Worm (Caenorhabditis elegans) whole organism, L4 larva: ENCODE data around the gene ivns-1.

Experiments
- F10B5.3 ChIP-seq: sonication (generic microtip); optimal IDR thresholded peaks from 2 replicates; lab custom pipeline; 2016; ENCODE audit warnings: mild to moderate bottlenecking, missing genetic modification characterization, missing compliant biosample characterization
- F37D6.2 ChIP-seq: sonication (generic microtip); optimal IDR thresholded peaks from 2 replicates; lab custom pipeline; 2016; ENCODE audit warnings: mild to moderate bottlenecking, missing genetic modification characterization, missing compliant biosample characterization
- T20F7.1 ChIP-seq: fragments of 200-800 bp; sonication (Bioruptor generic); optimal IDR thresholded peaks from 2 replicates; lab custom pipeline; 2018; ENCODE audit warnings: mild to moderate bottlenecking, missing genetic modification characterization, missing compliant biosample characterization
- T26A8.4 ChIP-seq: fragments of 200-800 bp; sonication (Bioruptor generic); IDR thresholded peaks from 2 replicates; pipeline ENCODE4 v1.3.6; 2022; ENCODE audit warnings: missing genetic modification characterization, missing compliant biosample characterization
- Y75B8A.6 ChIP-seq: fragments of 200-800 bp; sonication (Bioruptor generic); IDR thresholded peaks from 2 replicates; pipeline ENCODE4 v1.3.6; 2022; ENCODE audit warnings: missing genetic modification reagents, missing genetic modification characterization, missing compliant biosample characterization
- aha-1 ChIP-seq: fragments of 150-350 bp; peaks from one replicate; lab custom pipeline; 2014; ENCODE audit warnings: missing biosample characterization, missing genetic modification characterization
- ceh-20 ChIP-seq: fragments of 200-800 bp; sonication (Bioruptor generic); IDR thresholded peaks from 2 replicates; pipeline ENCODE4 v1.3.6; 2022; ENCODE audit warnings: missing genetic modification reagents, missing genetic modification characterization, missing compliant biosample characterization
- ceh-28 ChIP-seq: fragments of 150-350 bp; optimal IDR thresholded peaks from 2 replicates; lab custom pipeline; 2014; ENCODE audit warnings: missing biosample characterization, missing genetic modification reagents, missing genetic modification characterization
- ceh-44 ChIP-seq: fragments of 200-800 bp; sonication (Bioruptor generic); IDR thresholded peaks from 2 replicates; pipeline ENCODE4 v1.3.6; 2022; ENCODE audit warnings: missing genetic modification reagents, missing genetic modification characterization, missing compliant biosample characterization
- daf-16 ChIP-seq, 3 experiments: sonication (generic microtip); optimal IDR thresholded peaks; 2 replicates each; lab custom pipeline; 2016 to 2017; ENCODE audit warnings: missing genetic modification characterization in 3 of 3, missing genetic modification reagents in 3 of 3, mild to moderate bottlenecking in 2 of 3, missing compliant biosample characterization in 2 of 3, missing biosample characterization in 1 of 3, moderate library complexity in 1 of 3
- dmd-6 ChIP-seq: fragments of 200-800 bp; sonication (Bioruptor generic); IDR thresholded peaks from 2 replicates; pipeline ENCODE4 v1.3.6; 2022; ENCODE audit warnings: missing genetic modification reagents, missing genetic modification characterization, missing compliant biosample characterization
- dve-1 ChIP-seq: sonication (generic microtip); optimal IDR thresholded peaks from 2 replicates; lab custom pipeline; 2017; ENCODE audit warnings: antibody characterized with exemption, mild to moderate bottlenecking, missing genetic modification characterization, missing compliant biosample characterization; ENCODE audit not compliant: insufficient read depth
- fkh-10 ChIP-seq: fragments of 150-350 bp; optimal IDR thresholded peaks from 2 replicates; lab custom pipeline; 2014; ENCODE audit warnings: missing biosample characterization, missing genetic modification reagents, missing genetic modification characterization
- fos-1 ChIP-seq: fragments of 150-350 bp; optimal IDR thresholded peaks from 2 replicates; lab custom pipeline; 2014; ENCODE audit warnings: missing biosample characterization, missing genetic modification characterization
- hlh-11 ChIP-seq: fragments of 200-800 bp; sonication (Bioruptor generic); optimal IDR thresholded peaks from 2 replicates; lab custom pipeline; 2018; ENCODE audit warnings: mild to moderate bottlenecking, missing genetic modification characterization, missing compliant biosample characterization
- hlh-30 ChIP-seq: sonication (generic microtip); optimal IDR thresholded peaks from 2 replicates; lab custom pipeline; 2017; ENCODE audit warnings: antibody characterized with exemption, mild to moderate bottlenecking, missing genetic modification characterization, missing compliant biosample characterization; ENCODE audit not compliant: insufficient read depth
- hmg-1.1 ChIP-seq: fragments of 200-800 bp; sonication (Bioruptor generic); IDR thresholded peaks from 2 replicates; pipeline ENCODE4 v1.3.6; 2022; ENCODE audit warnings: missing genetic modification reagents, missing genetic modification characterization, missing compliant biosample characterization
- lin-13 ChIP-seq: fragments of 150-350 bp; optimal IDR thresholded peaks from 2 replicates; lab custom pipeline; 2014; ENCODE audit warnings: missing biosample characterization, missing genetic modification reagents, missing genetic modification characterization
- lin-29 ChIP-seq: fragments of 200-800 bp; sonication (Bioruptor generic); IDR thresholded peaks from 2 replicates; pipeline ENCODE4 v1.3.6; 2022; ENCODE audit warnings: missing genetic modification reagents, missing genetic modification characterization, missing compliant biosample characterization
- lsy-2 ChIP-seq, 2 experiments: fragments of 150-350 bp in 1 of 2; sonication (generic microtip) in 1 of 2; optimal IDR thresholded peaks; 2 replicates each; lab custom pipeline; 2014 to 2017; ENCODE audit warnings: missing biosample characterization in 2 of 2, missing genetic modification characterization in 2 of 2
- mdl-1 ChIP-seq, 2 experiments: fragments of 150-350 bp in 1 of 2; sonication (generic microtip) in 1 of 2; optimal IDR thresholded peaks; 2 replicates each; lab custom pipeline; 2014 to 2017; ENCODE audit warnings: missing biosample characterization in 2 of 2, missing genetic modification characterization in 2 of 2
- mdt-29 ChIP-seq: fragments of 200-800 bp; sonication (Bioruptor generic); IDR thresholded peaks from 2 replicates; pipeline ENCODE4 v1.3.6; 2022; ENCODE audit warnings: missing genetic modification reagents, missing genetic modification characterization, missing compliant biosample characterization
- mep-1 ChIP-seq: fragments of 150-350 bp; sonication (generic microtip); optimal IDR thresholded peaks from 3 replicates; lab custom pipeline; 2014; ENCODE audit warnings: missing biosample characterization, missing genetic modification characterization
- mxl-3 ChIP-seq: fragments of 200-800 bp; sonication (Bioruptor generic); optimal IDR thresholded peaks from 2 replicates; lab custom pipeline; 2018; ENCODE audit warnings: mild to moderate bottlenecking, missing genetic modification characterization, missing compliant biosample characterization
- nhr-102 ChIP-seq: sonication (generic microtip); optimal IDR thresholded peaks from 2 replicates; lab custom pipeline; 2016; ENCODE audit warnings: mild to moderate bottlenecking, missing genetic modification characterization, moderate library complexity, missing compliant biosample characterization
- nhr-11 ChIP-seq: fragments of 150-350 bp; optimal IDR thresholded peaks from 2 replicates; lab custom pipeline; 2014; ENCODE audit warnings: missing biosample characterization, missing genetic modification characterization
- nhr-237 ChIP-seq: sonication (generic microtip); optimal IDR thresholded peaks from 2 replicates; lab custom pipeline; 2017; ENCODE audit warnings: missing biosample characterization, missing genetic modification characterization
- nhr-25 ChIP-seq: sonication (generic microtip); optimal IDR thresholded peaks from 2 replicates; lab custom pipeline; 2017; ENCODE audit warnings: missing genetic modification characterization, mild to moderate bottlenecking, missing compliant biosample characterization, antibody characterized with exemption, moderate library complexity, borderline replicate concordance; ENCODE audit not compliant: insufficient read depth
- nhr-28 ChIP-seq: fragments of 150-350 bp; optimal IDR thresholded peaks from 2 replicates; lab custom pipeline; 2014; ENCODE audit warnings: missing biosample characterization, missing genetic modification characterization
- nhr-42 ChIP-seq: fragments of 200-800 bp; sonication (Bioruptor generic); IDR thresholded peaks from 2 replicates; pipeline ENCODE4 v1.3.6; 2022; ENCODE audit warnings: missing genetic modification characterization, missing compliant biosample characterization
- nhr-48 ChIP-seq: sonication (generic microtip); optimal IDR thresholded peaks from 2 replicates; lab custom pipeline; 2016; ENCODE audit warnings: mild to moderate bottlenecking, missing genetic modification characterization, missing compliant biosample characterization
- nhr-76 ChIP-seq: fragments of 150-350 bp; optimal IDR thresholded peaks from 2 replicates; lab custom pipeline; 2014; ENCODE audit warnings: missing biosample characterization, missing genetic modification characterization
- nhr-77 ChIP-seq: fragments of 150-350 bp; optimal IDR thresholded peaks from 2 replicates; lab custom pipeline; 2014; ENCODE audit warnings: missing biosample characterization, missing genetic modification characterization
- set-16 ChIP-seq: fragments of 200-800 bp; sonication (Bioruptor generic); IDR thresholded peaks from 2 replicates; pipeline ENCODE4 v1.3.6; 2022; ENCODE audit warnings: missing genetic modification reagents, missing genetic modification characterization, missing compliant biosample characterization
- tag-97 ChIP-seq: fragments of 200-800 bp; sonication (Bioruptor generic); IDR thresholded peaks from 2 replicates; pipeline ENCODE4 v1.3.6; 2022; ENCODE audit warnings: missing genetic modification characterization, missing compliant biosample characterization
- tra-1 ChIP-seq: fragments of 200-800 bp; sonication (Bioruptor generic); IDR thresholded peaks from 2 replicates; pipeline ENCODE4 v1.3.6; 2022; ENCODE audit warnings: missing genetic modification reagents, missing genetic modification characterization, missing compliant biosample characterization
- unc-62 ChIP-seq, 3 experiments: fragments of 150-350 bp in 1 of 3; sonication (generic microtip); optimal IDR thresholded peaks in 2 of 3; peaks in 1 of 3; 1 replicate in 1 of 3; 2 replicates in 2 of 3; lab custom pipeline; 2014 to 2017; ENCODE audit warnings: missing biosample characterization in 3 of 3, missing genetic modification characterization in 3 of 3, missing genetic modification reagents in 3 of 3, missing genotype in 1 of 3
- zfp-3 ChIP-seq: fragments of 200-800 bp; sonication (Bioruptor generic); conservative IDR thresholded peaks from 2 replicates; pipeline ENCODE4 v1.3.6; 2022; ENCODE audit warnings: missing genetic modification reagents, missing genetic modification characterization, missing compliant biosample characterization

Gene ivns-1

DNA sequence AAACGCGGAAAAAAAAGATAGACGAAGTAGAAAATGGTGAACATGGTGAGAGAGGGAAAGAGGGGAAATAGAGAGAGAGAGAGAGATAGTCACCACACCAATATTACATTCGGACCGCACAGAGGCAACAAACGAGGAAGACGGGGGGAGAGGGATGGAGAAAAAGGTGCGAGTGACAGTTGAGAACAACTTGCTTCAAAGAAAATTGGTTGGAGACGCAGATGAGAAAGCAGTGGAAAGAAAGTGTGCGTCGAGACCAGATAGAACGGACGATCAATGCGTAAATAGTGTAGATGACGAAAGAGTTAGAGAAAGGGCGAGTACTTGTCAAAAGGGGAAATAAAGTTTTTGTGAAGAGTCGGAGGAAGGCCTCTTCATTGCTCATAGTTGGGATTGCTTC is 36.2 kb upstream of the ivns-1 start (continued):
- TF ChIP-seq aha-1, result peak; percentile 48
- TF ChIP-seq tag-97 (GFP tag; lab: Robert Waterston, UW), result no peak
- peak; percentile 92 for TF ChIP-seq mep-1 (tag; lab: Kevin White, UChicago)
- TF ChIP-seq tra-1 (GFP tag; lab: Robert Waterston, UW), result no peak
- TF ChIP-seq ceh-20 (GFP tag; lab: Robert Waterston, UW), result 0 out of 2 replicates have a peak, but pooled peaks have one; percentile 55
- TF ChIP-seq nhr-102, result peak; percentile 41
- TF ChIP-seq set-16 (GFP tag; lab: Robert Waterston, UW), result peak; percentile 21; the same call in 1 of the 2 replicates
- TF ChIP-seq nhr-25 (tag; lab: Kevin White, UChicago), result peak; percentile 17
- peak; percentile 68 for TF ChIP-seq dmd-6 (GFP tag; lab: Robert Waterston, UW)
- peak; percentile 87 for TF ChIP-seq fkh-10 (GFP tag; lab: Kevin White, UChicago)

DNA sequence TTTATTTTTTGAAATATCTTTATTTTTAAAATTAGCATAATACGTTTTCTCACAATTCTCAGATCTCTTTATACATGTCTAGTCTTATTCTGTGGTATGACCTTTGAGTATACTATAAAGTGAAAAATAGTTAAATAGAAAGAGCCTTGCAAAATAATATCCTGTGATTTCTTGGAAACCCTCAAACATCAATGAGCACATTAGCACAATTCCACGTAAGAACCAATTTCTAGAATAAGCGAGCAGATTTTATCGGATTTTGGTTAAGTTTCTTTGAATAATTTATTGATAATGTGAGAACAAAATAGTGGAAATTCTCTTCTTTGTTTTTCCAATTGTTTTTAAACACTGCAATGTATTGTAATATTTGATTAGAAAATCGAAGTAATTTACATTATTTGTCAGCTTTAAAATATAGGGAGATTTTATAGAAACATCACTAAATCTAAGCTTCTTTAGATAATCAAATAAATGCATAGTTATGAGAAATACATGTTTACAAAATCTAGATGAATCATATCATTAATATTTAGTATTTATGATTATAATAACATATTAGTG is 34.9 kb upstream of the ivns-1 start:
- TF ChIP-seq lin-13 (GFP tag; lab: Kevin White, UChicago) (no peak), F37D6.2 (tag; lab: Kevin White, UChicago) (no peak), hmg-1.1 (GFP tag; lab: Robert Waterston, UW) (no peak), zfp-3 (GFP tag; lab: Robert Waterston, UW) (no peak), nhr-25 (tag; lab: Kevin White, UChicago) (no peak), nhr-237 (tag; lab: Kevin White, UChicago) (no peak), nhr-42 (no peak), aha-1 (peak; percentile 97), lin-29 (GFP tag; lab: Robert Waterston, UW) (no peak), ceh-28 (tag; lab: Kevin White, UChicago) (no peak), nhr-11 (tag; lab: Kevin White, UChicago) (peak; percentile 28), nhr-48 (no peak), nhr-102 (no peak), F10B5.3 (no peak)
- TF ChIP-seq, all 104 proteins: peak for 2

DNA sequence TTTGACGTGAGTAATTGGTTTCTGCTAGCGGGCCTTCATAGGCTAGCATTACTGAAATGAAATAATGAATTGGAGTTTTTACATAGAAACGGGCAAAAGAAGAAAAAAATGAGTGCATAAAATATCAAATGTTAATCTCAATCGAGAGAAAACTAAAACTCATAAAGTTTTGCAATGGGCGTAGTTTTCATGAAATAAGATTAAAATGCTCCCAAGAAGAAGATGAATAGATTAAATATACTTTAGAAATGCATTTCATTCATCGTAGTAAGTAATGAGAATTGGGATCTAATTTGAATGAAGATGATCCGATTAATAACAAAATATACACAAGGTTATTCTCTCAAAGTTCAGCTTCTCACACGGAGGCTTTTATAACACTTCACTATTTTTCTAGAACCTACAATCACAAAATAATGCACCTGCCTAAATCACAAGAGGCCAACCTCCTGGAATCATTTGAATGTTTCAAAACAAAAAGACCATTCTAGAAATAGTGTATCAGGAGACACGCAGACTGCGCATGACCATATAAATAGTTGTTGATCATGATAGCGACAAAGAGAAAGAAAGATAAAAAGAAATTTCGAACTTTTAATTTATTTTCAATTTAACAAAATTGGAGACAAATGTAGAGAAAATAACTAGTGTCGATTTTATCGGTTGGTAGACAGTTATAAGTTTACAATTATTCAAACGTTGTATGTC is 33.8 kb upstream of the ivns-1 start, which contains the start of gene nhr-17:
Gene nhr-17, minus strand, starts transcription at position 51 of the 708 bp plus-strand sequence.
- peak; percentile 97 for TF ChIP-seq hlh-30 (tag; lab: Kevin White, UChicago)
- no peak for TF ChIP-seq mxl-3 (GFP tag; lab: Kevin White, UChicago)
- TF ChIP-seq dmd-6 (GFP tag; lab: Robert Waterston, UW), result peak; percentile 47
- peak; percentile 60 for TF ChIP-seq hlh-11 (tag; lab: Kevin White, UChicago)
- no peak for TF ChIP-seq daf-16 (GFP tag; optimal IDR thresholded peaks at IDR 0.05; lab: Kevin White, UChicago)
- TF ChIP-seq daf-16 (tag; optimal IDR thresholded peaks at IDR 0.05; lab: Kevin White, UChicago), result peak; percentile 93
- peak; percentile 30 for TF ChIP-seq nhr-77 (tag; lab: Kevin White, UChicago)
- no peak for TF ChIP-seq set-16 (GFP tag; lab: Robert Waterston, UW)
- TF ChIP-seq dve-1 (tag; lab: Kevin White, UChicago), result peak; percentile 76
- TF ChIP-seq ceh-44, result no peak
- TF ChIP-seq mdt-29 (GFP tag; lab: Robert Waterston, UW), result peak; percentile 95
- TF ChIP-seq fos-1 (tag; lab: Kevin White, UChicago), result no peak
- peak; percentile 15 for TF ChIP-seq nhr-11 (tag; lab: Kevin White, UChicago)
- 0 out of 2 replicates have a peak, but pooled peaks have one; percentile 5 for TF ChIP-seq Y75B8A.6
- TF ChIP-seq T20F7.1, result no peak
- no peak for TF ChIP-seq lin-13 (GFP tag; lab: Kevin White, UChicago)
- peak in 1 of 2 experiments; percentile 34 for TF ChIP-seq lsy-2 (tag; optimal IDR thresholded peaks at IDR 0.05; lab: Kevin White, UChicago)
- TF ChIP-seq mep-1 (tag; lab: Kevin White, UChicago), result peak; percentile 44
- TF ChIP-seq T26A8.4, result peak; percentile 44; the same call in 1 of the 2 replicates
- 0 out of 2 replicates have a peak, but pooled peaks have one; percentile 9 for TF ChIP-seq nhr-42
- peak in 1 of 2 experiments; percentile 88 for TF ChIP-seq unc-62 (GFP tag; optimal IDR thresholded peaks at IDR 0.05 in 1 of 2; lab: Kevin White, UChicago)
- no peak for TF ChIP-seq unc-62 (tag; optimal IDR thresholded peaks at IDR 0.05; lab: Kevin White, UChicago)
- peak; percentile 81 for TF ChIP-seq nhr-28 (tag; lab: Kevin White, UChicago)
- no peak for TF ChIP-seq nhr-76 (tag; lab: Kevin White, UChicago)
- TF ChIP-seq aha-1, result peak; percentile 84
- peak in 1 of 2 experiments; percentile 8 for TF ChIP-seq mdl-1 (tag; optimal IDR thresholded peaks at IDR 0.05; lab: Kevin White, UChicago)
